Fruit fly (Drosophila melanogaster) whole organism, adult: ENCODE data around the gene CG15820.

Source experiments
- CG11617 ChIP-seq: fragments of 200-800 bp; sonication (Bioruptor generic); optimal IDR thresholded peaks from 2 replicates; lab custom pipeline; 2017; ENCODE audit warnings: mild to moderate bottlenecking, missing biosample characterization, missing genetic modification reagents, missing genetic modification characterization
- CG12768 ChIP-seq: fragments of 200-800 bp; sonication (Bioruptor generic); optimal IDR thresholded peaks from 2 replicates; lab custom pipeline; 2017; ENCODE audit warnings: missing biosample characterization, missing genetic modification characterization, mild to moderate bottlenecking, moderate library complexity, missing genetic modification reagents
- CG14711 ChIP-seq: fragments of 200-800 bp; sonication (Bioruptor generic); optimal IDR thresholded peaks from 2 replicates; lab custom pipeline; 2018; ENCODE audit warnings: missing biosample characterization, mild to moderate bottlenecking, missing genetic modification characterization, moderate library complexity
- CG33017 ChIP-seq: fragments of 200-800 bp; sonication (Bioruptor generic); optimal IDR thresholded peaks from 2 replicates; lab custom pipeline; 2018; ENCODE audit warnings: missing biosample characterization, mild to moderate bottlenecking, missing genetic modification characterization, moderate library complexity
- CG5204 ChIP-seq: fragments of 200-800 bp; sonication (Bioruptor generic); optimal IDR thresholded peaks from 2 replicates; lab custom pipeline; 2016; ENCODE audit warnings: missing biosample characterization, missing genetic modification characterization
- Crg-1 ChIP-seq: fragments of 200-800 bp; sonication (Bioruptor generic); optimal IDR thresholded peaks from 2 replicates; lab custom pipeline; 2016; ENCODE audit warnings: missing biosample characterization, missing genetic modification characterization
- Hr96 ChIP-seq: fragments of 200-800 bp; sonication (Bioruptor generic); optimal IDR thresholded peaks from 2 replicates; lab custom pipeline; 2016; ENCODE audit warnings: missing biosample characterization, missing genetic modification characterization
- kay ChIP-seq: fragments of 200-800 bp; sonication (Bioruptor generic); peaks from one replicate; lab custom pipeline; 2016; ENCODE audit warnings: missing biosample characterization, missing genetic modification characterization, borderline replicate concordance
- ovo ChIP-seq: fragments of 200-800 bp; sonication (Bioruptor generic); optimal IDR thresholded peaks from 2 replicates; lab custom pipeline; 2016; ENCODE audit warnings: missing biosample characterization, missing genetic modification characterization
- tj ChIP-seq: fragments of 200-800 bp; sonication (Bioruptor generic); optimal IDR thresholded peaks from 3 replicates; lab custom pipeline; 2017; ENCODE audit warnings: missing biosample characterization, mild to moderate bottlenecking, missing genetic modification characterization, moderate library complexity
- toe ChIP-seq: fragments of 200-800 bp; sonication (Bioruptor generic); optimal IDR thresholded peaks from 2 replicates; lab custom pipeline; 2016; ENCODE audit warnings: missing biosample characterization, missing genetic modification characterization

DNA sequence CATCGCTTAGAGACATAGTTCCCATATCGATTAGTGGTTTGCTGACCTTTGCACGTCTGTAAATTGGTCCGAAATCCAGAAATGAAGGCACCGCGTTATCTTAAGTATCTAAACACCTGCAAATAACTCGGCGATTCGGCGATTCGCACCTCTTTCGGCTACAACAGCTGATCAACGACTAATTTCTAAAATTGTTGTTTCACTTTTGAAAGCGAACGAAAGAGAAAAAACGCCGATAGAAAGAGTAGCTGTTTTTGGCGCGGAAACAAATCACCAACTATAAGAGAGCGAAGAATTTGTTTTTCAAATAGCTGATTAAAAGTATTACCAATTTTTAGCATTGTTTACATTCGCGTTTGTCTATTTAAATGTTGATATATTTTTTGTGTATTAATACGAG is 5.2 kb downstream of the CG15820 start, which contains the start of gene CG15879:
- TF ChIP-seq CG5204 (GFP tag; lab: Kevin White, UChicago) = no peak
- TF ChIP-seq kay = no peak
- TF ChIP-seq toe (GFP tag; lab: Kevin White, UChicago) = no peak
- TF ChIP-seq CG33017 (tag; lab: Kevin White, UChicago) = no peak
- no peak for TF ChIP-seq ovo (GFP tag; lab: Kevin White, UChicago)
- no peak for TF ChIP-seq CG12768 (GFP tag; lab: Kevin White, UChicago)
- TF ChIP-seq tj (GFP tag; lab: Kevin White, UChicago) = no peak
- TF ChIP-seq CG14711 (tag; lab: Kevin White, UChicago) = no peak
- no peak for TF ChIP-seq Crg-1
- TF ChIP-seq CG11617 (GFP tag; lab: Kevin White, UChicago) = no peak
- TF ChIP-seq Hr96 (GFP tag; lab: Kevin White, UChicago) = no peak
